Worm (Caenorhabditis elegans): ENCODE data around the gene sra-3.

DNA sequence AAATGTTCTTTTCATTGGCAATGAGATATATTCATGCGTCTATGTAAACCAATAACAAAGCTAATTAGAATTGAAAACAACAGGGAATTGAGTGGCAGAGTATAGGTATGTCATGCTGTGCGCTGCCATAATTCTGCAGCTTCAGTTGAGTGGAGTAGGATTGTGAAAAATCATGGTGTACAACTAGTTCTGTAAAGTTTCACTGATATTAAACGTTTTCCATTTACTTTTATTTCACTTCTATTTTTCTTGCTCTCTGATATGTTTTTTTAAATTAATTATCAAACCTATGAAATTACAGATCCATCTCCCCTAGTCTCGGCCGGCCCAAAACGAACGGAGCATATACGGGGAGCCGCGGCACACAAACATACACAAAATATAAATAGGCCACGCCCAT is 35.0 kb upstream of the sra-3 start, which contains the start of gene exc-7:
- TF ChIP-seq nhr-27 (tag; optimal IDR thresholded peaks at IDR 0.05) = no peak
- TF ChIP-seq ama-1 (optimal IDR thresholded peaks at IDR 0.05) = no peak
- TF ChIP-seq ama-1 (GFP tag; optimal IDR thresholded peaks at IDR 0.05) = no peak

Data from whole organism, young adult.